Fruit fly (Drosophila melanogaster): ENCODE measurements around the gene CG3349.

Gene CG3349

DNA sequence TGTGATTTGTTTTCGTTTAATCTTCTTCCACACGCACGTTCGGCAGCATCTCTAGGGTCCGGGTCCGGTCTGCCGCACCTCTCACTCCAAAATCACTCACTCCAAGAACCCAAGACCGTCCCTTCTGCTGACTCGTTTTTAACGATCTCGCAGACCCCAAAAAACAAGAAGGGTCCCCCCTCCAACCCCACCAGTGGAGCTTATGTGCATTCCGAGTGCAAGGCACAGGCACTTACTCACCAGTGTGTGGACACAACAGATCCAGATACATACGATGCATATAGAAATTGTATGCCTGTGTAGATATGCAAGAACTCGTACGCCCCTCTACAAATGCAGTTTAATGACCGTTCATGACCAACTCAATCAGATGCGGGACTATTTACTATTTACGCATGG lies 925 bp upstream of the CG3349 start:
- TF ChIP-seq Jra (GFP tag; optimal IDR thresholded peaks at IDR 0.05) (no peak), psq (GFP tag; optimal IDR thresholded peaks at IDR 0.05) (peak; percentile 47), Vsx2 (GFP tag; optimal IDR thresholded peaks at IDR 0.05; ENCODE audit: partially characterized antibody) (peak; percentile 79), foxo (GFP tag; optimal IDR thresholded peaks at IDR 0.05) (no peak), CrebA (GFP tag; optimal IDR thresholded peaks at IDR 0.05; ENCODE audit: borderline replicate concordance) (peak; percentile 5), fru (GFP tag; optimal IDR thresholded peaks at IDR 0.05) (peak; percentile 64), N (GFP tag; optimal IDR thresholded peaks at IDR 0.05) (no peak), Dfd (GFP tag; optimal IDR thresholded peaks at IDR 0.05) (no peak), jim (GFP tag; optimal IDR thresholded peaks at IDR 0.05) (no peak), br (GFP tag; optimal IDR thresholded peaks at IDR 0.05) (peak; percentile 3), Hr83 (GFP tag; optimal IDR thresholded peaks at IDR 0.05; ENCODE audit: poor library complexity, severe bottlenecking) (peak; percentile 72), Dif (GFP tag; optimal IDR thresholded peaks at IDR 0.05; ENCODE audit: partially characterized antibody) (peak; percentile 79), dl (GFP tag; optimal IDR thresholded peaks at IDR 0.05; ENCODE audit: insufficient read depth in 1 of 2, partially characterized antibody in 2 of 2) (peak in 1 of 2 experiments; percentile 49), usp (GFP tag; optimal IDR thresholded peaks at IDR 0.05) (no peak)

DNA sequence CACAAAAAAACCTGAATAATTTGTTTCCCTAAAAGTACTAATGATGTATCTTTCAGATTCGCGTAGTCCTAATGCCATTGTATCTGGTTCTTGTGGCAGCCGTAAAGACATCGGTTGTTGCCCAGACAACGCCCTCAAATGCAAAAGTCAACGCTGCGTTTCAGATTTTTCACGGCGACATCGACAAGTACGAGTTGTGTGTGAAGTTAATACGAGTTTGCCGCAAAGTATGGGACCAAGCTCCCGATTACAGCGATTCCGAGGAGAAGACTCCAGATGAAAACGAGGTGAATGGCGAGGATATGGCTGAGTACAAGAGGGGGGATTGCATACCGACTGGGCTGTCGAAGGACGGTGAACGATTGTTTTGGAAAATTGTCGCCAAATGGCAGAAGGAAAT lies 618 bp downstream of the CG3349 start:
- TF ChIP-seq lola (GFP tag; optimal IDR thresholded peaks at IDR 0.05) (no peak), Dif (GFP tag; optimal IDR thresholded peaks at IDR 0.05; ENCODE audit: partially characterized antibody) (no peak), Dfd (GFP tag; optimal IDR thresholded peaks at IDR 0.05) (no peak), Rel (GFP tag; optimal IDR thresholded peaks at IDR 0.05) (no peak), Rel (tag; optimal IDR thresholded peaks at IDR 0.05) (no peak), Sp1 (GFP tag; optimal IDR thresholded peaks at IDR 0.05) (no peak), dl (GFP tag; optimal IDR thresholded peaks at IDR 0.05; ENCODE audit: insufficient read depth in 1 of 2, partially characterized antibody in 2 of 2) (no peak), Mio (GFP tag; optimal IDR thresholded peaks at IDR 0.05) (no peak), Vsx2 (GFP tag; optimal IDR thresholded peaks at IDR 0.05; ENCODE audit: partially characterized antibody) (no peak), usp (GFP tag; optimal IDR thresholded peaks at IDR 0.05) (no peak), rgr (GFP tag; optimal IDR thresholded peaks at IDR 0.05) (no peak), psq (GFP tag; optimal IDR thresholded peaks at IDR 0.05) (no peak), ey (GFP tag; optimal IDR thresholded peaks at IDR 0.05) (no peak), sage (GFP tag; optimal IDR thresholded peaks at IDR 0.05) (no peak), foxo (GFP tag; optimal IDR thresholded peaks at IDR 0.05) (no peak), CrebA (GFP tag; optimal IDR thresholded peaks at IDR 0.05; ENCODE audit: borderline replicate concordance) (no peak), dmrt93B (GFP tag; optimal IDR thresholded peaks at IDR 0.05) (no peak)

- TF ChIP-seq woc (GFP tag; optimal IDR thresholded peaks at IDR 0.05) (no peak), lola (GFP tag; optimal IDR thresholded peaks at IDR 0.05) (no peak), Hnf4 (GFP tag; optimal IDR thresholded peaks at IDR 0.05) (peak; percentile 73), CG9705 (GFP tag; optimal IDR thresholded peaks at IDR 0.05) (peak; percentile 30), foxo (GFP tag; optimal IDR thresholded peaks at IDR 0.05) (peak in 1 of 2 experiments; percentile 46), Dfd (GFP tag; optimal IDR thresholded peaks at IDR 0.05) (no peak), jim (GFP tag; optimal IDR thresholded peaks at IDR 0.05) (no peak), Myc (optimal IDR thresholded peaks at IDR 0.05) (peak; percentile 42), Vsx2 (GFP tag; optimal IDR thresholded peaks at IDR 0.05; ENCODE audit: partially characterized antibody) (no peak), fru (GFP tag; optimal IDR thresholded peaks at IDR 0.05) (peak; percentile 16), pan (optimal IDR thresholded peaks at IDR 0.05) (no peak), sv (GFP tag; optimal IDR thresholded peaks at IDR 0.05) (peak; percentile 49), Hr83 (GFP tag; optimal IDR thresholded peaks at IDR 0.05; ENCODE audit: poor library complexity, severe bottlenecking) (peak; percentile 62), tai (GFP tag; optimal IDR thresholded peaks at IDR 0.05) (peak; percentile 65), h (GFP tag; optimal IDR thresholded peaks at IDR 0.05) (peak; percentile 58), Sp1 (GFP tag; optimal IDR thresholded peaks at IDR 0.05) (no peak), br (GFP tag; optimal IDR thresholded peaks at IDR 0.05) (peak; percentile 35), rgr (GFP tag; optimal IDR thresholded peaks at IDR 0.05) (peak; percentile 48), brk (GFP tag; optimal IDR thresholded peaks at IDR 0.05) (peak; percentile 31), Jra (GFP tag; optimal IDR thresholded peaks at IDR 0.05) (no peak), ey (GFP tag; optimal IDR thresholded peaks at IDR 0.05) (peak; percentile 14), HLH106 (tag; optimal IDR thresholded peaks at IDR 0.05) (peak; percentile 34), Dif (GFP tag; optimal IDR thresholded peaks at IDR 0.05; ENCODE audit: partially characterized antibody) (no peak), OdsH (GFP tag; optimal IDR thresholded peaks at IDR 0.05) (no peak)
Observed at dm6 chr3L:14982675-14983084, 3.3 kb downstream of the CG3349 start, which contains the start of gene CG5114. CG5114 (plus strand) TSS chr3L:14982835.
